Fruit fly (Drosophila melanogaster) whole organism, embryonic: Measurements from ENCODE around the gene CG32984.

ENCODE experiments used
- B-H1 ChIP-seq: fragments of 200-800 bp; sonication (Bioruptor generic); IDR thresholded peaks from 3 replicates; pipeline ENCODE4 v1.3.6; 2022; ENCODE audit warnings: missing biosample characterization, missing genetic modification characterization
- BEAF-32 ChIP-seq: fragments of 200-800 bp; sonication (Bioruptor generic); optimal IDR thresholded peaks from 3 replicates; lab custom pipeline; 2017; ENCODE audit warnings: missing biosample characterization, missing genetic modification characterization, mild to moderate bottlenecking, moderate library complexity, missing genetic modification reagents
- Bteb2 ChIP-seq: fragments of 200-800 bp; sonication (Bioruptor generic); optimal IDR thresholded peaks from 2 replicates; lab custom pipeline; 2016; ENCODE audit warnings: missing biosample characterization, missing genetic modification characterization
- CG11504 ChIP-seq: fragments of 200-800 bp; sonication (Bioruptor generic); optimal IDR thresholded peaks from 3 replicates; lab custom pipeline; 2019; ENCODE audit warnings: missing biosample characterization, mild to moderate bottlenecking, missing genetic modification characterization, moderate library complexity
- CG11560 ChIP-seq: fragments of 200-800 bp; sonication (Bioruptor generic); IDR thresholded peaks from 3 replicates; pipeline ENCODE4 v1.3.6; 2022; ENCODE audit warnings: missing biosample characterization, missing genetic modification characterization
- CG12071 ChIP-seq: fragments of 200-800 bp; sonication (Bioruptor generic); optimal IDR thresholded peaks from 3 replicates; lab custom pipeline; 2018; ENCODE audit warnings: missing biosample characterization, mild to moderate bottlenecking, missing genetic modification characterization
- CG13775 ChIP-seq: fragments of 200-800 bp; sonication (Bioruptor generic); optimal IDR thresholded peaks from 3 replicates; lab custom pipeline; 2017; ENCODE audit warnings: missing biosample characterization, mild to moderate bottlenecking, missing genetic modification characterization
- CG14965 ChIP-seq: fragments of 200-800 bp; sonication (Bioruptor generic); optimal IDR thresholded peaks from 2 replicates; lab custom pipeline; 2016; ENCODE audit warnings: missing biosample characterization, missing genetic modification characterization, borderline replicate concordance
- CG1603 ChIP-seq: fragments of 200-800 bp; sonication (Bioruptor generic); optimal IDR thresholded peaks from 2 replicates; lab custom pipeline; 2019; ENCODE audit warnings: missing biosample characterization, mild to moderate bottlenecking, missing genetic modification characterization, moderate library complexity
- CG17328 ChIP-seq: fragments of 200-800 bp; sonication (Bioruptor generic); IDR thresholded peaks from 2 replicates; pipeline ENCODE4 v1.3.6; 2022; ENCODE audit warnings: missing biosample characterization, missing genetic modification characterization
- CG18011 ChIP-seq: fragments of 200-800 bp; sonication (Bioruptor generic); optimal IDR thresholded peaks from 2 replicates; lab custom pipeline; 2017; ENCODE audit warnings: missing biosample characterization, missing genetic modification characterization, mild to moderate bottlenecking, moderate library complexity, missing genotype
- CG2199 ChIP-seq: fragments of 200-800 bp; sonication (Bioruptor generic); IDR thresholded peaks from 3 replicates; pipeline ENCODE4 v1.3.6; 2022; ENCODE audit warnings: missing biosample characterization, missing genetic modification characterization
- CG3995 ChIP-seq: fragments of 200-800 bp; sonication (Bioruptor generic); optimal IDR thresholded peaks from 3 replicates; lab custom pipeline; 2016; ENCODE audit warnings: missing biosample characterization, missing genetic modification characterization
- CG42726 ChIP-seq: fragments of 200-800 bp; sonication (Bioruptor generic); IDR thresholded peaks from 2 replicates; pipeline ENCODE4 v1.3.6; 2022; ENCODE audit warnings: missing biosample characterization, missing genetic modification characterization; ENCODE audit not compliant: partially characterized antibody
- CG43689 ChIP-seq: fragments of 200-800 bp; sonication (Bioruptor generic); IDR thresholded peaks from 2 replicates; pipeline ENCODE4 v1.3.6; 2022; ENCODE audit warnings: missing biosample characterization, missing genetic modification characterization
- CG4730 ChIP-seq: fragments of 200-800 bp; sonication (Bioruptor generic); IDR thresholded peaks from 2 replicates; pipeline ENCODE4 v1.3.6; 2022; ENCODE audit warnings: missing biosample characterization, missing genetic modification characterization
- CG5245 ChIP-seq: fragments of 200-800 bp; sonication (Bioruptor generic); optimal IDR thresholded peaks from 3 replicates; lab custom pipeline; 2016; ENCODE audit warnings: missing biosample characterization, missing genetic modification characterization
- CG7786 ChIP-seq: fragments of 200-800 bp; sonication (Bioruptor generic); optimal IDR thresholded peaks from 2 replicates; lab custom pipeline; 2016; ENCODE audit warnings: missing biosample characterization, missing genetic modification characterization
- CG8089 ChIP-seq: fragments of 200-800 bp; sonication (Bioruptor generic); optimal IDR thresholded peaks from 3 replicates; lab custom pipeline; 2016; ENCODE audit warnings: missing biosample characterization, missing genetic modification characterization
- CG9727 ChIP-seq: fragments of 200-800 bp; sonication (Bioruptor generic); optimal IDR thresholded peaks from 3 replicates; lab custom pipeline; 2017; ENCODE audit warnings: missing biosample characterization, mild to moderate bottlenecking, missing genetic modification characterization
- Dip3 ChIP-seq: fragments of 200-800 bp; sonication (Bioruptor generic); optimal IDR thresholded peaks from 3 replicates; lab custom pipeline; 2016; ENCODE audit warnings: missing biosample characterization, missing genetic modification characterization
- E2f2 ChIP-seq: fragments of 200-800 bp; sonication (Bioruptor generic); IDR thresholded peaks from 2 replicates; pipeline ENCODE4 v1.3.6; 2022; ENCODE audit warnings: missing biosample characterization, missing genetic modification characterization
- Gsc ChIP-seq: fragments of 200-800 bp; sonication (Bioruptor generic); IDR thresholded peaks from 2 replicates; pipeline ENCODE4 v1.3.6; 2022; ENCODE audit warnings: missing biosample characterization, missing genetic modification characterization
- Hmr ChIP-seq: fragments of 200-800 bp; sonication (Bioruptor generic); optimal IDR thresholded peaks from 3 replicates; lab custom pipeline; 2017; ENCODE audit warnings: mild to moderate bottlenecking, missing biosample characterization, missing genetic modification reagents, missing genetic modification characterization
- Hmx ChIP-seq: fragments of 200-800 bp; sonication (Bioruptor generic); optimal IDR thresholded peaks from 2 replicates; lab custom pipeline; 2016; ENCODE audit warnings: missing biosample characterization, missing genetic modification characterization
- Hr51 ChIP-seq, 2 experiments: fragments of 200-800 bp; sonication (Bioruptor generic); optimal IDR thresholded peaks; 2 replicates in 1 of 2; 3 replicates in 1 of 2; lab custom pipeline; 2016 to 2018; ENCODE audit warnings: missing biosample characterization in 2 of 2, missing genetic modification characterization in 2 of 2, mild to moderate bottlenecking in 1 of 2, moderate library complexity in 1 of 2
- Mad ChIP-seq: fragments of 200-800 bp; sonication (Bioruptor generic); optimal IDR thresholded peaks from 2 replicates; lab custom pipeline; 2016; ENCODE audit warnings: missing biosample characterization, missing genetic modification characterization
- NC2α ChIP-seq: fragments of 200-800 bp; sonication (Bioruptor generic); optimal IDR thresholded peaks from 2 replicates; lab custom pipeline; 2016; ENCODE audit warnings: missing biosample characterization, missing genetic modification characterization
- Six4 ChIP-seq: fragments of 200-800 bp; sonication (Bioruptor generic); optimal IDR thresholded peaks from 2 replicates; lab custom pipeline; 2016; ENCODE audit warnings: missing biosample characterization, missing genetic modification characterization
- al ChIP-seq: fragments of 200-800 bp; sonication (Bioruptor generic); IDR thresholded peaks from 2 replicates; pipeline ENCODE4 v1.3.6; 2022; ENCODE audit warnings: missing biosample characterization, missing genetic modification characterization
- btn ChIP-seq: fragments of 200-800 bp; sonication (Bioruptor generic); optimal IDR thresholded peaks from 2 replicates; lab custom pipeline; 2016; ENCODE audit warnings: missing biosample characterization, missing genetic modification characterization
- crc ChIP-seq: fragments of 200-800 bp; sonication (Bioruptor generic); optimal IDR thresholded peaks from 2 replicates; lab custom pipeline; 2016; ENCODE audit warnings: missing biosample characterization, missing genetic modification characterization
- emc ChIP-seq: fragments of 200-800 bp; sonication (Bioruptor generic); optimal IDR thresholded peaks from 2 replicates; lab custom pipeline; 2016; ENCODE audit warnings: missing biosample characterization, missing genetic modification characterization
- en ChIP-seq: fragments of 200-800 bp; sonication (Bioruptor generic); optimal IDR thresholded peaks from 2 replicates; lab custom pipeline; 2016; ENCODE audit warnings: missing biosample characterization, missing genetic modification characterization
- exex ChIP-seq: fragments of 200-800 bp; sonication (Bioruptor generic); optimal IDR thresholded peaks from 4 replicates; lab custom pipeline; 2018; ENCODE audit warnings: missing biosample characterization, mild to moderate bottlenecking, missing genetic modification characterization, moderate library complexity
- fd3F ChIP-seq: fragments of 200-800 bp; sonication (Bioruptor generic); optimal IDR thresholded peaks from 2 replicates; lab custom pipeline; 2018; ENCODE audit warnings: missing biosample characterization, mild to moderate bottlenecking, missing genetic modification characterization, moderate library complexity
- fu2 ChIP-seq: fragments of 200-800 bp; sonication (Bioruptor generic); optimal IDR thresholded peaks from 2 replicates; lab custom pipeline; 2016; ENCODE audit warnings: missing biosample characterization, missing genetic modification characterization
- gro ChIP-seq: fragments of 200-800 bp; sonication (Bioruptor generic); optimal IDR thresholded peaks from 2 replicates; lab custom pipeline; 2016; ENCODE audit warnings: missing biosample characterization, missing genetic modification characterization
- hth ChIP-seq: fragments of >200 bp; optimal IDR thresholded peaks from 2 replicates; lab custom pipeline; 2017; ENCODE audit warnings: inconsistent platforms
- klu ChIP-seq: fragments of 200-800 bp; sonication (Bioruptor generic); IDR thresholded peaks from 2 replicates; pipeline ENCODE4 v1.3.6; 2022; ENCODE audit warnings: missing biosample characterization, missing genetic modification characterization
- onecut ChIP-seq: fragments of 200-800 bp; sonication (Bioruptor generic); IDR thresholded peaks from 2 replicates; pipeline ENCODE4 v1.3.6; 2022; ENCODE audit warnings: missing biosample characterization, missing genetic modification characterization
- p53 ChIP-seq: fragments of 200-800 bp; sonication (Bioruptor generic); optimal IDR thresholded peaks from 2 replicates; lab custom pipeline; 2016; ENCODE audit warnings: missing biosample characterization, missing genetic modification characterization
- phol ChIP-seq: fragments of 200-800 bp; sonication (Bioruptor generic); optimal IDR thresholded peaks from 3 replicates; lab custom pipeline; 2018; ENCODE audit warnings: missing biosample characterization, mild to moderate bottlenecking, missing genetic modification characterization, moderate library complexity
- psq ChIP-seq: fragments of 200-800 bp; sonication (Bioruptor generic); optimal IDR thresholded peaks from 2 replicates; lab custom pipeline; 2017; ENCODE audit warnings: missing biosample characterization, missing genetic modification characterization
- rib ChIP-seq: fragments of 200-800 bp; sonication (Bioruptor generic); IDR thresholded peaks from 2 replicates; pipeline ENCODE4 v1.3.6; 2022; ENCODE audit warnings: missing biosample characterization, missing genetic modification characterization
- ro ChIP-seq: fragments of 200-800 bp; sonication (Bioruptor generic); IDR thresholded peaks from 2 replicates; pipeline ENCODE4 v1.3.6; 2022; ENCODE audit warnings: missing biosample characterization, missing genetic modification characterization
- salm ChIP-seq: fragments of 200-800 bp; sonication (Bioruptor generic); optimal IDR thresholded peaks from 2 replicates; lab custom pipeline; 2018; ENCODE audit warnings: missing biosample characterization, mild to moderate bottlenecking, missing genetic modification characterization
- sd ChIP-seq: fragments of 200-800 bp; sonication (Bioruptor generic); optimal IDR thresholded peaks from 3 replicates; lab custom pipeline; 2018; ENCODE audit warnings: missing biosample characterization, mild to moderate bottlenecking, missing genetic modification characterization, moderate library complexity
- unc-4 ChIP-seq: fragments of 200-800 bp; sonication (Bioruptor generic); IDR thresholded peaks from 2 replicates; pipeline ENCODE4 v1.3.6; 2022; ENCODE audit warnings: missing biosample characterization, missing genetic modification characterization; ENCODE audit not compliant: partially characterized antibody
- wek ChIP-seq: fragments of 200-800 bp; sonication (Bioruptor generic); optimal IDR thresholded peaks from 3 replicates; lab custom pipeline; 2018; ENCODE audit warnings: missing biosample characterization, mild to moderate bottlenecking, missing genetic modification characterization, moderate library complexity
- yki ChIP-seq: fragments of >200 bp; optimal IDR thresholded peaks from 3 replicates; lab custom pipeline; 2018

Gene CG32984

dm6 chr2L:8951184-8951934 is 13.4 kb upstream of the CG32984 start, which contains the start of gene C1GalTA (continued):
- TF ChIP-seq CG43689 (GFP tag; lab: Robert Waterston, UW) (no peak; the same call in 1 of the 2 replicates), CG18011 (GFP tag; lab: Kevin White, UChicago) (peak; percentile 79), CG13775 (peak; percentile 97), unc-4 (GFP tag; lab: Robert Waterston, UW) (no peak), BEAF-32 (GFP tag; lab: Kevin White, UChicago) (no peak), CG8089 (GFP tag; lab: Kevin White, UChicago) (peak; percentile 62), E2f2 (peak; percentile 83), klu (GFP tag; lab: Robert Waterston, UW) (peak; percentile 96), CG3995 (GFP tag; lab: Kevin White, UChicago) (peak; percentile 43), psq (GFP tag; lab: Kevin White, UChicago) (peak; percentile 80), Hmr (GFP tag; lab: Kevin White, UChicago) (peak; percentile 99), B-H1 (GFP tag; lab: Robert Waterston, UW) (peak; percentile 92), CG42726 (GFP tag; lab: Robert Waterston, UW) (no peak), CG4730 (GFP tag; lab: Robert Waterston, UW) (peak; percentile 93), sd (tag; lab: Kevin White, UChicago) (peak; percentile 95), crc (GFP tag; lab: Kevin White, UChicago) (no peak), Bteb2 (GFP tag; lab: Kevin White, UChicago) (peak; percentile 78), CG17328 (GFP tag; lab: Robert Waterston, UW) (peak; percentile 96), ro (peak; percentile 93), CG5245 (peak; percentile 84), Hmx (no peak), salm (peak; percentile 98), en (GFP tag; lab: Kevin White, UChicago) (peak; percentile 17), CG2199 (GFP tag; lab: Robert Waterston, UW) (peak; percentile 57; the same call in 1 of the 3 replicates), fd3F (GFP tag; lab: Kevin White, UChicago) (peak; percentile 97), btn (GFP tag; lab: Kevin White, UChicago) (no peak), wek (GFP tag; lab: Kevin White, UChicago) (peak; percentile 38), onecut (GFP tag; lab: Robert Waterston, UW) (peak; percentile 89), NC2α (GFP tag; lab: Kevin White, UChicago) (no peak), CG7786 (peak; percentile 37), rib (GFP tag; lab: Robert Waterston, UW) (peak; percentile 93), Gsc (GFP tag; lab: Robert Waterston, UW) (no peak), CG11560 (tag; lab: Robert Waterston, UW) (peak; percentile 88), CG11504 (tag; lab: Kevin White, UChicago) (peak; percentile 98), emc (peak; percentile 39), phol (tag; lab: Kevin White, UChicago) (peak; percentile 99), al (GFP tag; lab: Robert Waterston, UW) (peak; percentile 93), Mad (GFP tag; lab: Kevin White, UChicago) (peak; percentile 57), Hr51 (GFP tag; optimal IDR thresholded peaks at IDR 0.05; lab: Kevin White, UChicago) (peak; percentile 73 to 99), CG14965 (no peak), gro (GFP tag; lab: Kevin White, UChicago) (peak; percentile 63), exex (peak; percentile 93), hth (lab: Kevin White, UChicago) (no peak), Dip3 (GFP tag; lab: Kevin White, UChicago) (peak; percentile 50), CG1603 (peak; percentile 6), yki (lab: Kevin White, UChicago) (no peak), Six4 (peak; percentile 96), CG9727 (GFP tag; lab: Kevin White, UChicago) (peak; percentile 99), CG12071 (GFP tag; lab: Kevin White, UChicago) (peak; percentile 80), p53 (GFP tag; lab: Kevin White, UChicago) (no peak), fu2 (GFP tag; lab: Kevin White, UChicago) (no peak)
